Worm (Caenorhabditis elegans): ENCODE results near the gene W08F4.10.

The W08F4.10 gene

ce11 chrII:555371-555770 is 35.6 kb downstream of the W08F4.10 start:
- TF ChIP-seq nhr-76 (tag; optimal IDR thresholded peaks at IDR 0.05) (no peak), ceh-28 (tag; optimal IDR thresholded peaks at IDR 0.05) (peak; percentile 67), pha-4 (tag; optimal IDR thresholded peaks at IDR 0.05) (peak; percentile 44), jun-1 (tag; optimal IDR thresholded peaks at IDR 0.05) (no peak), R02D3.7 (tag; optimal IDR thresholded peaks at IDR 0.05) (no peak), elt-1 (tag; optimal IDR thresholded peaks at IDR 0.05) (no peak), hmg-11 (tag; optimal IDR thresholded peaks at IDR 0.05) (peak; percentile 30), fkh-2 (tag; optimal IDR thresholded peaks at IDR 0.05) (no peak)

- TF ChIP-seq daf-12 (tag; optimal IDR thresholded peaks at IDR 0.05), result no peak
- TF ChIP-seq lsy-12 (tag; optimal IDR thresholded peaks at IDR 0.05), result peak; percentile 40
Observed at ce11 chrII:551245-551904, 39.6 kb downstream of the W08F4.10 start, which contains the start of gene lips-7. Gene lips-7, plus strand, starts transcription at chrII:551854.

ce11 chrII:549501-549900 is 41.5 kb downstream of the W08F4.10 start:
- no peak for TF ChIP-seq nhr-77 (tag; optimal IDR thresholded peaks at IDR 0.05)
- TF ChIP-seq nhr-43 (tag; optimal IDR thresholded peaks at IDR 0.05; ENCODE audit: poor library complexity, severe bottlenecking), result peak; percentile 74

- TF ChIP-seq ztf-11 (tag; optimal IDR thresholded peaks at IDR 0.05) (no peak), fkh-10 (GFP tag; optimal IDR thresholded peaks at IDR 0.05) (no peak), nfya-1 (tag; optimal IDR thresholded peaks at IDR 0.05; ENCODE audit: insufficient read depth) (no peak), nhr-23 (tag; optimal IDR thresholded peaks at IDR 0.05) (no peak), unc-39 (tag; optimal IDR thresholded peaks at IDR 0.05) (no peak), nhr-43 (tag; optimal IDR thresholded peaks at IDR 0.05; ENCODE audit: poor library complexity, severe bottlenecking) (no peak)
Observed at ce11 chrII:546405-546804, 44.6 kb downstream of the W08F4.10 start, which contains the start of gene mlt-10. Gene mlt-10, plus strand, starts transcription at chrII:546705.

- peak in 1 of 3 experiments; percentile 8 for TF ChIP-seq elt-3 (tag; optimal IDR thresholded peaks at IDR 0.05)
- TF ChIP-seq nhr-12 (tag; optimal IDR thresholded peaks at IDR 0.05), result no peak
- peak; percentile 6 for TF ChIP-seq nfya-1 (tag; optimal IDR thresholded peaks at IDR 0.05; ENCODE audit: insufficient read depth)
- TF ChIP-seq pqm-1 (tag; optimal IDR thresholded peaks at IDR 0.05), result no peak
- TF ChIP-seq ceh-9 (tag; optimal IDR thresholded peaks at IDR 0.05), result no peak
- TF ChIP-seq nhr-23 (tag; optimal IDR thresholded peaks at IDR 0.05), result peak; percentile 60
- no peak for TF ChIP-seq zag-1 (tag; optimal IDR thresholded peaks at IDR 0.05)
- TF ChIP-seq ZK546.5 (tag; optimal IDR thresholded peaks at IDR 0.05), result no peak
- peak; percentile 58 for TF ChIP-seq nhr-43 (tag; optimal IDR thresholded peaks at IDR 0.05; ENCODE audit: poor library complexity, severe bottlenecking)
- peak; percentile 9 for TF ChIP-seq ama-1 (optimal IDR thresholded peaks at IDR 0.05)
- TF ChIP-seq nhr-77 (tag; optimal IDR thresholded peaks at IDR 0.05), result no peak
- TF ChIP-seq sea-2 (GFP tag; optimal IDR thresholded peaks at IDR 0.05), result no peak
- TF ChIP-seq R02D3.7 (tag; optimal IDR thresholded peaks at IDR 0.05), result no peak
- peak; percentile 5 for TF ChIP-seq unc-62 (GFP tag; optimal IDR thresholded peaks at IDR 0.05)
Observed at ce11 chrII:542416-542815, 48.6 kb downstream of the W08F4.10 start.
